Worm (Caenorhabditis elegans) whole organism, late embryonic: ENCODE measurements around the gene glf-1.

ENCODE experiments used
- C08G9.2 ChIP-seq: sonication (generic microtip); optimal IDR thresholded peaks from 2 replicates; lab custom pipeline; 2016; ENCODE audit warnings: mild to moderate bottlenecking, missing genetic modification characterization, moderate library complexity, missing compliant biosample characterization
- C38D4.7 ChIP-seq: fragments of 200-800 bp; sonication (Bioruptor generic); optimal IDR thresholded peaks from 2 replicates; lab custom pipeline; 2018; ENCODE audit warnings: mild to moderate bottlenecking, missing genetic modification characterization, moderate library complexity, missing compliant biosample characterization
- F13H6.1 ChIP-seq: sonication (generic microtip); optimal IDR thresholded peaks from 2 replicates; lab custom pipeline; 2016; ENCODE audit warnings: missing genetic modification characterization, missing compliant biosample characterization
- Y22D7AL.16 ChIP-seq: sonication (generic microtip); optimal IDR thresholded peaks from 2 replicates; lab custom pipeline; 2016; ENCODE audit warnings: missing genetic modification characterization, missing compliant biosample characterization
- ahr-1 ChIP-seq: sonication (generic microtip); optimal IDR thresholded peaks from 2 replicates; lab custom pipeline; 2016; ENCODE audit warnings: missing genetic modification characterization, missing compliant biosample characterization
- ceh-14 ChIP-seq: sonication (generic microtip); optimal IDR thresholded peaks from 2 replicates; lab custom pipeline; 2016; ENCODE audit warnings: missing genotype, missing genetic modification characterization, missing compliant biosample characterization
- ceh-18 ChIP-seq: sonication (generic microtip); optimal IDR thresholded peaks from 2 replicates; lab custom pipeline; 2016; ENCODE audit warnings: missing genetic modification characterization, missing compliant biosample characterization
- ceh-19 ChIP-seq: fragments of 200-800 bp; sonication (Bioruptor generic); optimal IDR thresholded peaks from 2 replicates; lab custom pipeline; 2018; ENCODE audit warnings: mild to moderate bottlenecking, missing genetic modification characterization, missing compliant biosample characterization
- ceh-2 ChIP-seq: sonication (generic microtip); optimal IDR thresholded peaks from 2 replicates; lab custom pipeline; 2016; ENCODE audit warnings: missing genotype, missing genetic modification characterization, missing compliant biosample characterization
- ceh-22 ChIP-seq: sonication (generic microtip); optimal IDR thresholded peaks from 2 replicates; lab custom pipeline; 2017; ENCODE audit warnings: missing biosample characterization, missing genetic modification characterization
- ceh-24 ChIP-seq: sonication (generic microtip); optimal IDR thresholded peaks from 2 replicates; lab custom pipeline; 2016; ENCODE audit warnings: mild to moderate bottlenecking, missing genetic modification characterization, missing compliant biosample characterization
- ceh-31 ChIP-seq: sonication (generic microtip); optimal IDR thresholded peaks from 2 replicates; lab custom pipeline; 2016; ENCODE audit warnings: missing genetic modification characterization, missing compliant biosample characterization
- ceh-34 ChIP-seq: sonication (generic microtip); optimal IDR thresholded peaks from 2 replicates; lab custom pipeline; 2016; ENCODE audit warnings: mild to moderate bottlenecking, missing genetic modification characterization, missing compliant biosample characterization
- ceh-45 ChIP-seq: fragments of 200-800 bp; sonication (Bioruptor generic); IDR thresholded peaks from 2 replicates; pipeline ENCODE4 v1.3.6; 2022; ENCODE audit warnings: missing genetic modification reagents, missing genetic modification characterization, missing compliant biosample characterization
- ceh-6 ChIP-seq: fragments of 200-800 bp; sonication (Bioruptor generic); optimal IDR thresholded peaks from 2 replicates; lab custom pipeline; 2018; ENCODE audit warnings: mild to moderate bottlenecking, missing genetic modification characterization, missing compliant biosample characterization
- ceh-9 ChIP-seq: sonication (generic microtip); optimal IDR thresholded peaks from 2 replicates; lab custom pipeline; 2016; ENCODE audit warnings: mild to moderate bottlenecking, missing genetic modification characterization, inconsistent platforms, missing compliant biosample characterization
- dmd-4 ChIP-seq: sonication (generic microtip); optimal IDR thresholded peaks from 2 replicates; lab custom pipeline; 2016; ENCODE audit warnings: borderline replicate concordance, missing genetic modification characterization, missing compliant biosample characterization
- elt-2 ChIP-seq: sonication (generic microtip); optimal IDR thresholded peaks from 2 replicates; lab custom pipeline; 2016; ENCODE audit warnings: missing genetic modification reagents, missing genetic modification characterization, missing compliant biosample characterization
- elt-4 ChIP-seq: sonication (generic microtip); optimal IDR thresholded peaks from 2 replicates; lab custom pipeline; 2016; ENCODE audit warnings: missing genetic modification characterization, missing compliant biosample characterization
- fax-1 ChIP-seq: sonication (generic microtip); optimal IDR thresholded peaks from 2 replicates; lab custom pipeline; 2016; ENCODE audit warnings: missing genotype, missing genetic modification characterization, missing compliant biosample characterization
- fkh-10 ChIP-seq: fragments of 150-350 bp; optimal IDR thresholded peaks from 2 replicates; lab custom pipeline; 2014; ENCODE audit warnings: missing biosample characterization, missing genetic modification reagents, missing genetic modification characterization
- fkh-6 ChIP-seq: sonication (generic microtip); optimal IDR thresholded peaks from 2 replicates; lab custom pipeline; 2016; ENCODE audit warnings: missing genetic modification characterization, missing compliant biosample characterization
- gmeb-2 ChIP-seq: sonication (generic microtip); optimal IDR thresholded peaks from 2 replicates; lab custom pipeline; 2016; ENCODE audit warnings: missing genetic modification characterization, inconsistent platforms, missing compliant biosample characterization
- hlh-13 ChIP-seq: fragments of 200-800 bp; sonication (Bioruptor generic); optimal IDR thresholded peaks from 2 replicates; lab custom pipeline; 2018; ENCODE audit warnings: mild to moderate bottlenecking, missing genetic modification characterization, missing compliant biosample characterization
- hlh-15 ChIP-seq: sonication (generic microtip); optimal IDR thresholded peaks from 2 replicates; lab custom pipeline; 2016; ENCODE audit warnings: missing genetic modification characterization, missing compliant biosample characterization
- hlh-30 ChIP-seq: sonication (generic microtip); optimal IDR thresholded peaks from 2 replicates; lab custom pipeline; 2017; ENCODE audit warnings: antibody characterized with exemption, missing genetic modification characterization, missing compliant biosample characterization; ENCODE audit not compliant: insufficient read depth
- hlh-6 ChIP-seq: sonication (generic microtip); optimal IDR thresholded peaks from 2 replicates; lab custom pipeline; 2016; ENCODE audit warnings: missing genotype, missing genetic modification characterization, missing compliant biosample characterization
- hlh-8 ChIP-seq: sonication (generic microtip); optimal IDR thresholded peaks from 2 replicates; lab custom pipeline; 2016; ENCODE audit warnings: missing genotype, missing genetic modification characterization, missing compliant biosample characterization
- lim-6 ChIP-seq: sonication (generic microtip); optimal IDR thresholded peaks from 2 replicates; lab custom pipeline; 2016; ENCODE audit warnings: missing genetic modification characterization, missing compliant biosample characterization
- lin-11 ChIP-seq: fragments of 200-800 bp; sonication (Bioruptor generic); optimal IDR thresholded peaks from 2 replicates; lab custom pipeline; 2018; ENCODE audit warnings: mild to moderate bottlenecking, missing genetic modification characterization, missing compliant biosample characterization
- madf-2 ChIP-seq: sonication (generic microtip); optimal IDR thresholded peaks from 2 replicates; lab custom pipeline; 2017; ENCODE audit warnings: missing genetic modification characterization, missing compliant biosample characterization
- mec-3 ChIP-seq: sonication (generic microtip); optimal IDR thresholded peaks from 2 replicates; lab custom pipeline; 2016; ENCODE audit warnings: borderline replicate concordance, missing genetic modification characterization, missing compliant biosample characterization
- nfya-1 ChIP-seq: sonication (generic microtip); optimal IDR thresholded peaks from 2 replicates; lab custom pipeline; 2017; ENCODE audit warnings: missing genetic modification characterization, mild to moderate bottlenecking, missing compliant biosample characterization, antibody characterized with exemption, moderate library complexity
- nhr-232 ChIP-seq: sonication (generic microtip); optimal IDR thresholded peaks from 2 replicates; lab custom pipeline; 2016; ENCODE audit warnings: missing genetic modification characterization, missing compliant biosample characterization
- npax-4 ChIP-seq: sonication (generic microtip); optimal IDR thresholded peaks from 2 replicates; lab custom pipeline; 2016; ENCODE audit warnings: missing genetic modification characterization, missing compliant biosample characterization
- pha-2 ChIP-seq: sonication (generic microtip); optimal IDR thresholded peaks from 2 replicates; lab custom pipeline; 2017; ENCODE audit warnings: mild to moderate bottlenecking, missing genetic modification characterization, missing compliant biosample characterization
- pha-4 ChIP-seq: fragments of 150-350 bp; optimal IDR thresholded peaks from 2 replicates; lab custom pipeline; 2018; ENCODE audit warnings: missing biosample characterization, missing genetic modification reagents, missing genetic modification characterization
- pqm-1 ChIP-seq: sonication (generic microtip); optimal IDR thresholded peaks from 2 replicates; lab custom pipeline; 2016; ENCODE audit warnings: missing genetic modification characterization, missing compliant biosample characterization
- pros-1 ChIP-seq: fragments of 150-350 bp; optimal IDR thresholded peaks from 2 replicates; lab custom pipeline; 2014; ENCODE audit warnings: missing biosample characterization, missing genetic modification reagents, missing genetic modification characterization
- ref-2 ChIP-seq: sonication (generic microtip); optimal IDR thresholded peaks from 2 replicates; lab custom pipeline; 2016; ENCODE audit warnings: missing genetic modification characterization, missing compliant biosample characterization
- sdc-2 ChIP-seq: sonication (generic microtip); optimal IDR thresholded peaks from 2 replicates; lab custom pipeline; 2016; ENCODE audit warnings: missing genotype, missing genetic modification characterization, missing compliant biosample characterization
- sox-2 ChIP-seq: fragments of 200-800 bp; sonication (Bioruptor generic); IDR thresholded peaks from 2 replicates; pipeline ENCODE4 v1.3.6; 2022; ENCODE audit warnings: missing genetic modification reagents, missing genetic modification characterization, missing compliant biosample characterization
- sox-4 ChIP-seq: sonication (generic microtip); optimal IDR thresholded peaks from 2 replicates; lab custom pipeline; 2017; ENCODE audit warnings: mild to moderate bottlenecking, missing genetic modification characterization, inconsistent platforms, missing compliant biosample characterization
- tbx-2 ChIP-seq: sonication (generic microtip); optimal IDR thresholded peaks from 2 replicates; lab custom pipeline; 2016; ENCODE audit warnings: missing genetic modification characterization, missing compliant biosample characterization
- unc-55 ChIP-seq: sonication (generic microtip); optimal IDR thresholded peaks from 2 replicates; lab custom pipeline; 2017; ENCODE audit warnings: missing biosample characterization, missing genetic modification reagents, missing genetic modification characterization
- ztf-16 ChIP-seq: sonication (generic microtip); optimal IDR thresholded peaks from 2 replicates; lab custom pipeline; 2017; ENCODE audit warnings: missing genetic modification characterization, missing compliant biosample characterization

Gene glf-1

ce11 chrIV:5856975-5857374, 28.7 kb upstream of the glf-1 start:
- TF ChIP-seq nhr-232 (tag; lab: Kevin White, UChicago) = no peak
- TF ChIP-seq fkh-6 (tag; lab: Kevin White, UChicago) = no peak
- TF ChIP-seq, all 69 proteins: peak for 0

ce11 chrIV:5858212-5858611, 27.4 kb upstream of the glf-1 start:
- TF ChIP-seq hlh-13 (GFP tag; lab: Kevin White, UChicago) (no peak), fax-1 (tag; lab: Kevin White, UChicago) (no peak), sox-2 (GFP tag; lab: Robert Waterston, UW) (no peak), mec-3 (tag; lab: Kevin White, UChicago) (no peak), elt-2 (peak; percentile 12)

- TF ChIP-seq hlh-15 (tag; lab: Kevin White, UChicago) (no peak), pros-1 (tag; lab: Kevin White, UChicago) (no peak), ceh-22 (tag; lab: Kevin White, UChicago) (no peak), gmeb-2 (tag; lab: Kevin White, UChicago) (no peak), lin-11 (no peak), nhr-232 (tag; lab: Kevin White, UChicago) (no peak), pha-2 (no peak)
- TF ChIP-seq, all 69 proteins: peak for 0
These were observed 25.8 kb upstream of the glf-1 start, which contains the start of gene C06E7.4 for ce11 chrIV:5859876-5860275. Gene C06E7.4, minus strand, starts transcription at chrIV:5859976.

ce11 chrIV:5860762-5861161, 24.9 kb upstream of the glf-1 start:
- TF ChIP-seq sdc-2 (tag; lab: Kevin White, UChicago) = no peak
- TF ChIP-seq ceh-45 (GFP tag; lab: Robert Waterston, UW) = no peak
- no peak for TF ChIP-seq fax-1 (tag; lab: Kevin White, UChicago)
- no peak for TF ChIP-seq npax-4 (tag; lab: Kevin White, UChicago)
- TF ChIP-seq C08G9.2 = no peak
- TF ChIP-seq ahr-1 = no peak
- TF ChIP-seq ceh-2 (tag; lab: Kevin White, UChicago) = peak; percentile 22
- TF ChIP-seq fkh-10 = no peak
- TF ChIP-seq ceh-6 = no peak
- no peak for TF ChIP-seq dmd-4 (tag; lab: Kevin White, UChicago)
- TF ChIP-seq pqm-1 (tag; lab: Kevin White, UChicago) = no peak
- TF ChIP-seq hlh-8 (tag; lab: Kevin White, UChicago) = no peak
- no peak for TF ChIP-seq ceh-22 (tag; lab: Kevin White, UChicago)
- TF ChIP-seq ceh-14 (tag; lab: Kevin White, UChicago) = no peak
- TF ChIP-seq pha-4 = no peak
- no peak for TF ChIP-seq F13H6.1 (tag; lab: Kevin White, UChicago)
- no peak for TF ChIP-seq Y22D7AL.16 (tag; lab: Kevin White, UChicago)
- no peak for TF ChIP-seq mec-3 (tag; lab: Kevin White, UChicago)
- TF ChIP-seq hlh-15 (tag; lab: Kevin White, UChicago) = no peak
- TF ChIP-seq madf-2 (tag; lab: Kevin White, UChicago) = no peak
- peak; percentile 78 for TF ChIP-seq ceh-31
- TF ChIP-seq sox-2 (GFP tag; lab: Robert Waterston, UW) = no peak; the same call in 1 of the 2 replicates
- no peak for TF ChIP-seq hlh-30 (tag; lab: Kevin White, UChicago)
- no peak for TF ChIP-seq elt-2
- peak; percentile 19 for TF ChIP-seq ceh-34 (tag; lab: Kevin White, UChicago)
- TF ChIP-seq ref-2 = no peak
- no peak for TF ChIP-seq hlh-6
- no peak for TF ChIP-seq unc-55
- TF ChIP-seq pros-1 (tag; lab: Kevin White, UChicago) = peak; percentile 50
- TF ChIP-seq ceh-24 = no peak
- peak; percentile 14 for TF ChIP-seq nfya-1 (tag; lab: Kevin White, UChicago)
- TF ChIP-seq ceh-9 (tag; lab: Kevin White, UChicago) = no peak
- no peak for TF ChIP-seq ceh-19 (GFP tag; lab: Kevin White, UChicago)
- TF ChIP-seq tbx-2 (tag; lab: Kevin White, UChicago) = peak; percentile 37
- TF ChIP-seq lim-6 (tag; lab: Kevin White, UChicago) = no peak
- no peak for TF ChIP-seq elt-4 (tag; lab: Kevin White, UChicago)
- TF ChIP-seq C38D4.7 = no peak
- TF ChIP-seq ceh-18 (tag; lab: Kevin White, UChicago) = no peak
- no peak for TF ChIP-seq gmeb-2 (tag; lab: Kevin White, UChicago)
- no peak for TF ChIP-seq sox-4 (tag; lab: Kevin White, UChicago)
- no peak for TF ChIP-seq ztf-16 (tag; lab: Kevin White, UChicago)
